Fruit fly (Drosophila melanogaster): ENCODE data around the gene CG1640.

DNA sequence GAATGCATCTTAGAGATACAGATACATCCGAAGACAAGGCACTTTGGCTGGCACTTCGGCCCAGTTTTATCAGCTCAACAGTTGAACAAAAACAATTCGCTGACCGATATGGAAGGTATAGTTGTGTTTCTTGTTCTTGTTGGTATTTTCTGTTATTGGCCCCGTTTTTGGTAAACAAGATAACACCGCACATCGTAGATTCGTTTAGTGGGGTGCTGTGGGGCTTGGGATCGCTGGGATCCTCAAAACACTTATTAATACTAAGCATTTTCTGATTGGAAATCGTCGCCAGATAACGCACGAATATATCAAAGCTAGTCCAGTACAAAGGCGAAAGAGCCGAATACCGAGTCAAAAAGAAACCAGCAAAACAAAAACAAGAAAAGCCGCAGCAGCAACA is 33.1 kb downstream of the CG1640 start:
- TF ChIP-seq CG34367 (tag; optimal IDR thresholded peaks at IDR 0.05) (no peak), Ets98B (GFP tag; IDR thresholded peaks at IDR 0.05) (peak; percentile 6; the same call in 1 of the 2 replicates), fd96Ca (GFP tag; IDR thresholded peaks at IDR 0.05) (no peak), CG15710 (tag; optimal IDR thresholded peaks at IDR 0.05) (no peak), gl (tag; optimal IDR thresholded peaks at IDR 0.05) (peak; percentile 15), CG8159 (tag; optimal IDR thresholded peaks at IDR 0.05) (no peak), EcR (GFP tag; optimal IDR thresholded peaks at IDR 0.05) (peak; percentile 68), Pif1B (GFP tag; optimal IDR thresholded peaks at IDR 0.05) (no peak), CG12605 (GFP tag; IDR thresholded peaks at IDR 0.05) (peak; percentile 24; the same call in 1 of the 2 replicates), CG14655 (GFP tag; optimal IDR thresholded peaks at IDR 0.05) (no peak)
